Worm (Caenorhabditis elegans): ENCODE results near the gene vha-7.

DNA sequence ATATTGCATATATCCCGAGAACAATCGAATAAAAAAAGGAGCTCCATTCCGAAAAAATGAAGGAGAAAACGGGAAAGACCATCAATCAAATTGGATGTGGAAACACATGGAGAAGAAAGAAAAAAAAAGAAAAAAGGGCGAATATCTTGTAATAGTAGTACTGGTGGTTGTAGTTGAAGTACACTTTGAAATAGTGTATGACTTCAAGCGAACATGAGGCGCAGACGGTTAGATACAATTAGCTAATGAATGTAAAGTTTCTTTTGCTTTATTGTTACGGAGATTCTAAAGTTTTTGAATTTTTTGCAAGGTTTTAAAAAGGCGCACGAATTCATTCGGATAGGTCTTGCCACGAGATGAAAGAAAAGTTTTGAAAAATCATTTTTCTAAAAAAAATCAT lies 7.8 kb upstream of the vha-7 start:
- TF ChIP-seq hmbx-1 (tag; optimal IDR thresholded peaks at IDR 0.05): no peak
- no peak for TF ChIP-seq ama-1 (optimal IDR thresholded peaks at IDR 0.05)
- TF ChIP-seq ets-7 (tag; optimal IDR thresholded peaks at IDR 0.05): no peak
